Worm (Caenorhabditis elegans) whole organism, dauer: ENCODE data around the gene C50B6.1.

ENCODE experiments used
- unc-62 ChIP-seq: sonication (generic microtip); optimal IDR thresholded peaks from 2 replicates; lab custom pipeline; 2017; ENCODE audit warnings: missing biosample characterization, missing genetic modification reagents, missing genetic modification characterization

C50B6.1 gene

DNA sequence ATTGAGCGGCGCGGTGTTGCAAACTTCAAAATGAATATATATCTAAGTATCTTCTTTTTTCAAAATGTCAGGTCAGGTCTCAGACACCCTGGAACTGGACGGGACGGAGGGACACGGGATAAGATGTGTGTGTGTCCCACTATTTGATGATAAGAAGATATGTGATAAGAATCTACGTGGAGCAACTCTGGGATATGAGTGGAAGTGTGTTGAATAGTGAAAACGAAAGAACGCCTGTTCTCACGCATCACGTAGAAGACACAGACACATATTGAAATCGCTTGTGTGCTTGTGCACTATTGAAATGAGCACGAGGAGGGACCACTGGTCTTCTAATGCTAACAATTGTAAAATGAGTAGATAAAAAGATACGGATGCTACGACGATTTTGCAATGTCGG lies 12.9 kb upstream of the C50B6.1 start, which contains the start of gene uig-1:
TSS of gene uig-1 (minus strand) at position 120 of the 400 bp plus-strand sequence.
- no peak for TF ChIP-seq unc-62 (GFP tag; lab: Kevin White, UChicago)

DNA sequence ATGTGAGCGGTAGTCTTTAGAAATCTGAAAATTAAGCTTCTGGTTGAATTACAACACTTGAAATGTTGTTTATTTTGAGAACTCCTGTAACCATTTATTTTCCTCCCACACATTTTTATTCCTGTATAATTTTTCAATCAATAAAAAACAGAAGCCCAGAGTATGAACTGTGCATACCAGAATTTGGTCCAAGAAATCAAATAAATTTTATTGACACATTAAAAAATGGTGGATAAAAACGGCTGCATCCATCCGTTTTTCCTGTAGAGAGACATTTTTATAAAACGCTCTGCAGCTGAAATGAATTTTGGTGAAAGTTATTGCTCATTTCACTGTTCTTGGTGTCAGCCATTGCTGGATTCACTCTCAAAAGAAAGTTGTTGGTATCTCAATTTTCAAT lies 11.5 kb upstream of the C50B6.1 start, which contains the start of gene C26E1.1:
TSS of gene C26E1.1 (plus strand) at position 301 of the 400 bp plus-strand sequence.
- no peak for TF ChIP-seq unc-62 (GFP tag; lab: Kevin White, UChicago)

DNA sequence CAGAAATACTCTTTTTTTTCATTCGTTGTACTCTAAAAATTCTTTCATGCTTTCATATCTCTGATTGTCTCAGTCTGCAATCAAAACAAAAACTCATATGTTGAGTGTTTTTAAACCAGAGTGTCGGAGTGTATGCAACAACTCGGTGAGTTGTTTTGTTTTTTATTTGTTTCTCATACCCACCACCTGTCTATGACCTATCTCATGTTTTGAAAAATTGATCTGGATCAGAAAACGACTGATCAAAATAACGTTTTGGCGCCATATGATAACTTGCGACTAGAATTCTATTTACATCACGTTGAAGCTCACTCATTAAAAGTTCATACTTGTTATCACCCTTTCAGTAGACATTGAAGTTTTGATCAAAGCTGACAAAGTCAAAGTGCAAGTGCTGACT lies 10.0 kb upstream of the C50B6.1 start:
- TF ChIP-seq unc-62 (GFP tag; lab: Kevin White, UChicago): no peak

DNA sequence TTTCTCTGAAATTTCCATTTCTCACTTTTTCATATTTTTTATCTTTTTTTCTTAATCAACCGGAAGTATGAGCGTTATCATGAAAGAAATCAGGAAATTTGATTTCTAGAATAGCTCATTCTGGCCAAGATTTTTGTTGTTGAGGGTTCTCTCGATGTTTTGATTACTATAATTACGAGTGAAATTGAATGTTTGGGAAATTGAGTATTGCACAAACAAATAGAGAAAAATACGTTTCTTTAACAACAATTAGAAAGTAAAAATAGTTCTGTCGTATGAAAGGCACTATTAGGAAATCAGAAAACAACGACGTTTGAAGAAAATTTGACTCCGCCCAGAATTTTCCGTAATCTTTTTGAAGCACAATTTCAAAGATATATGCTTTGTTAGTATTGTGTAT lies 9.3 kb upstream of the C50B6.1 start:
- no peak for TF ChIP-seq unc-62 (GFP tag; lab: Kevin White, UChicago)

DNA sequence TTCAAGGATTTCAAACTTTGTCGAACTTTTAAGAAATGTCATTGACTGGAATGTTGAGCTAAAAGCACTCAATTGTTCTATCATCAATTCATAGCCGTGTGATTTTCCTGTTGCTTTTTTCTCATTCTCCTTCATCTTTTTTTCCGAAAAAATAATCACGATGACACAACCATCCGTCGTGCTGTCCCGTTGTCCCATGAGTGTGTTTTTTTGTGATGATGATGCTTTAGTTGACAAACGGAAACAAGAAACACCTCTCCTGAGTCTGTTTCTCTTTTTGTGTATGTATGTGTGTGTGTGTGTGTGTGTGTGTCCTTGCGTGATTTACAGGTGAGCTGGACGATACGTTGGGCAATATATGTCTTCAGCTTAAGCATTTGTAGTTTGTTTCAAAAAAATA lies 8.2 kb upstream of the C50B6.1 start:
- TF ChIP-seq unc-62 (GFP tag; lab: Kevin White, UChicago): no peak

DNA sequence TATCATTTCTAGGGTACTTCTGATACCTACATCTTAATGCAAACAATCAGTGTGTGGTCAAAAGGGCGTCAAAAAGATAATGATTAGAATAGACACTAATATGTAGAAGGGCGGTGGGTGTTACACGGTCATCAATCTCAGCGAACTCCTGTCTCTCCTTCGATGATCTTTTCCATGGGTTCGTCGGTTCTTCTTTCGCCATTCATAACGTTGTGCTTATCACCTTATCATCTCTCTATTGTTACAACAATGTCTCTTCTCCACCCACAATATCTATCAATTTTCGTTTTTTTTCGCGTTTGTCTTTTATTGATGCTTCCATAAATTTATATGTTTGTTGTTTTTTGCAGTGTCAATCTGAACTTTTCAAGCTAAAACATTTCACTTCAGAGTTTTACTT lies 7.3 kb upstream of the C50B6.1 start, which contains the start of gene ceh-79:
TSS of gene ceh-79 (plus strand) at position 391 of the 400 bp plus-strand sequence.
- no peak for TF ChIP-seq unc-62 (GFP tag; lab: Kevin White, UChicago)

DNA sequence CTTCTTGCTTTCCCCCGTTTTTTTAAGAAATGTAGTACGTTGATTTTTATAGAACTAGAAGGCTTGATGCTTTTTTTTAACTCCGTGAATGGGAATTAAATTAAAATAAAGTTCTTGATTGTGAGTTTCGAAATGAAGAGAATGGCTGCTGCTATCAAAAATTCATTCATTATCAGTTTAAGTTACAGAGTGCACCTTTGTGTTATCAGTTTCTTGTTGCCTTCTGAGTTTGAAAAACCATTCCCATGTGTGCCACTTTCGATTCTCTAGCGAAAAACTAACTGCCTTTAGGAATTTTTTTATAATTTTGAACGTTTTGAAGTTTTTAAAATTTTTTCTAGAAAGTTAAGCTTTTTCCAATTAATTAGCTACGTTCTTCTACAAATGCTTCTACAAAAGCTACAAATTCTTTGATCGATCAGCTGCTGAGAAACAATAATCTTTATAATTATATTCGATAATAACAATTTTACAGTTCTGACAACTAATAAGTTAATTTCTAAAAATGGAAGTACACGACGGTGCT lies 4.0 kb upstream of the C50B6.1 start, which contains the start of gene C26E1.2:
TSS of gene C26E1.2 (plus strand) at position 476 of the 526 bp plus-strand sequence.
- TF ChIP-seq unc-62 (GFP tag; lab: Kevin White, UChicago): no peak

DNA sequence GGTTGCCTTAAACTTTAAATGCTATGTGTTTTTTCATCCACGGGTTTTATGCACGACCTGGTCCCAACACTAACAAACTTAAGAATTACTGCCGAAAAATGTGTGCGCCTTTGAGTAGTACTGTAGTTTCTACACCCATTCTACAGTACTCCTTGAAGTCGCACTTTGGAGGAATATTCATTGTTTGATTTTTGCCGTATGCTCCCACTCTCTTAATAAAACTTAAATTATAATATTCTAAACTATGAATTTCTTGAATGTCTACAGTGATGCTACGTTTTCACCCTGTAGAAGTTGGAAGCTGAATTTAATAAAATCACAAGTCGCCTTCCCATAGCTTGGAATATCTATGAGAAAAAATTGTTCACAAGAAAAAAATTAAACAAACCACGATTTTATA lies 1.1 kb downstream of the C50B6.1 start:
- no peak for TF ChIP-seq unc-62 (GFP tag; lab: Kevin White, UChicago)

DNA sequence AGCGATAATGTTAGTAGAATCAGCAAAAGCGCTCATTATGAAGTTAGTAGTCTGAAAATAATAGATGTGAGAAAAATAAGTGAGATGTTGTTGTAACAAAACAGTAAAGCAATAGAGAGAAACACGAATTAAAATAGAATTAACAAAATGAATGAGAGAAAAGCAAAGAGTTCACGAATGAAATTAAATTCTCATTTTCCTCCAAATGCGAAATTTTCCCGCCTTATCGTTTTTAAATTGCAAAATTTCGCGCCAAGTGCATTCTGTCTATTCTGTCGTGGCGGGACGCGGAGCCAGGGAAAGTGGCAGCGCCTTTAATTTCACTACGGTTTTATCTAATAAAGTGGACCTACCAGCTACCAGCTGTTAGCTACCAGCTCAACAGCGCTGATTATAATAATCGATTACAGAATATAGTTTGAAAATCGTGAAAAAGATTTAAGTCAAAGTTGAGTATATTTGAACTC lies 3.5 kb downstream of the C50B6.1 start, which contains the start of gene nasp-2:
TSS of gene nasp-2 (minus strand) at position 51 of the 467 bp plus-strand sequence.
- TF ChIP-seq unc-62 (GFP tag; lab: Kevin White, UChicago): no peak

DNA sequence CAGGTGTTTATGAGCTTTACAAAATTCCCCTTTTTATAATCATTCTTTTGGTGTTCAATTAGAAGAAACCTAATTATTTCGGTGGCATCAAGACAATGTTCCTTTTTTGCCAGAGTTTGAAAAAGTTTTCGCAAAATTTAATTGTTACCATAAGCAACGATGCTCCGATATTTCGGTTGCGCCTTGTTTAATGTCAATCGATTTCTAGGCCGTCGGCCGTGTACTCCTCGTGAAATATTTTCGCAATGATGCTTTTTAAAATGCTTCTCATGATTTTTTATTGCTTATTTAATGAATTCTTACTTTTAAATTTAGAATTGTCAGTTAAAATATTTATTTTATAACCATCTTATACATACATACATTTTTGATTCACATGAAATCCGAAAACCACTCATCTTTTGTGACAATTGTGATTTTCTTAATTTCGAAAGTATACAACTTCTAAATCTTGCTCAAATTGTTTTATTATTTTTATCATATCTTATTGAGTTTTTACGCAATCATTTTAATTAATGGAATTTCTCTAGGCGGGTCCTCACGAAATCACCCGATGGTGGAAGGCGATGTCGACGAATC lies 4.4 kb downstream of the C50B6.1 start, which contains the start of gene C50B6.3:
TSS of gene C50B6.3 (plus strand) at position 529 of the 579 bp plus-strand sequence.
- no peak for TF ChIP-seq unc-62 (GFP tag; lab: Kevin White, UChicago)

DNA sequence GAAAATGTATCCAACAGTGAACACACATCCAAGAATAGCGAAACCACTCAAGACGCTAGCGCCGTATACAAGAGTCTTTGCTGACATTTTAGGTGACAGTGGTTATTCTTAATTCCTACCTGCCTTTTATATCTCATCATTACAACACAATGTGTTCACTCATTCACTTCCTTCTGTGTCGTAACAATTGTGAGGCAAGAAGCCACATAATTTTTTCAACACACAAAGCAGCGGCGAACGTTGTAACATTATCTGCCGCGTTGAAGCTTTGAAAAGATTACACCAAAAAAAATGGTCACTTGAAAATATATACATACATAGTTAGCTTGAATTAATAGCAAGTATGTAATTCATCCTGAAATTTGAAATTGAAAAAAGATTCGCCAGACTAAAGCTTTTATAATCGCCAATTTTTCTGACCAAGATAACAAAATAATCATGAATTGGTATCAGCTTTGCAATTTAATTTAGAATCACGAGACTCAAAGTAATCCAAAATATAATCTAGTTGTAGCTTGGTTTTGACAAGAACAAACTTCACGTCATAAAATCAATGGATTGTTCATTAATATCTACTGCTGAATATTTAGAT lies 9.3 kb downstream of the C50B6.1 start, which contains the start of the genes col-161 and srh-18:
TSS of gene col-161 (minus strand) at position 101 of the 592 bp plus-strand sequence.
TSS of gene srh-18 (plus strand) at position 542 of the 592 bp plus-strand sequence.
- no peak for TF ChIP-seq unc-62 (GFP tag; lab: Kevin White, UChicago)

DNA sequence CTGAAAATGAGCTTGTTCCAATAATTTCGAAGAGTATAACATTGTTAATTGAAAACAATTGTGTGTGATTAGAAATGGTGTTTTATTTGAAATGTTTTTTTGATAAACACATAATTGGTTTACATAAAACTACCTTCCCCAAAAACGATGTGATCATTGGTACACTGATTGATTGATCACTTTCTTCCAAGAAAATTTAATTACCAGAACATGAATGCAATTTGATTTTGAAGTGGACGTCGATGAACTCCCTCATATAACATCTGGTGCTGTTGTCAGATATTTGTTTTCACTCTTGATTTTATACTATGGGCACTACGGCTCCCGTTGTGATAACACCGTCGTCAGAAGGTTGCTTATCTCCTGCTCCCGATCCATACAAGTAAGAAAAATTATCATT lies 12.0 kb downstream of the C50B6.1 start, which contains the start of gene srh-15:
TSS of gene srh-15 (plus strand) at position 301 of the 400 bp plus-strand sequence.
- TF ChIP-seq unc-62 (GFP tag; lab: Kevin White, UChicago): no peak

DNA sequence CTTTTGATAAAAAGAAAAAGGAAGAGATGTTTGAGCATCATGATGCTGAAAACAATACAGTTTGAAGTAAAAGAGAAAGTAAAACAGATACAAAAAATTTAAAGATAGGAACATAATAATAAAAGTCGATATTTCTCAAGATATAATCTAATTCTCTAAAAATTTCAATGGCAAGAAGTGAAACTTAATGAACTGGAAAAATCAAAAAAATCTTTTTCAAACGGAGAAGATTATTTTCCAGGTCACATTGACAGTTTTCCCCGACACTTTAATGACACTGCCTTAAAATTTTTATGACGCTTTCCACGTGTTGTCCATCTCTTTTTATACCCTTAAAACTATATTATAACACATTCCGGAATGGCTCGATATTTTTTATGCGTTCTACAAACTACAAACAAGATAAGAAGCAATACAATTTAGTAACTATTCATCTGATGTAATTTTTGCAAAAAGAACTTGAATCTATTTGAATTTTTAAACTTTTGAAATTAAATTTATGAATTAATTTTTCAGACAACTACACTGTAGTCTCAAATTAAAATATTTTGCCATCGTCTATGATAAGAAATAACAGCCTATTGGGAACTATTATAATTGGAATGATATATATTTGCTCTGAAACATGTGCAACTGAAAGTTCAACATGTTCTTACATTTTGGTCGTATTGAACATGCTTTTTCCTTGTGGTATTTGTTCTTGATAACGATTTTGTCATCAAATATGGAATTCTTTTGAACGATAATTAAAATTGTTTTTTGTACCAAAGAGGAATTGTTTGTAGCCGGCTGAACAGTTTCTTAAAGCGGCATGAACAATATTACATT lies 16.4 kb downstream of the C50B6.1 start, which contains the start of gene C50B6.7:
TSS of gene C50B6.7 (minus strand) at position 51 of the 828 bp plus-strand sequence.
- TF ChIP-seq unc-62 (GFP tag; lab: Kevin White, UChicago): no peak

DNA sequence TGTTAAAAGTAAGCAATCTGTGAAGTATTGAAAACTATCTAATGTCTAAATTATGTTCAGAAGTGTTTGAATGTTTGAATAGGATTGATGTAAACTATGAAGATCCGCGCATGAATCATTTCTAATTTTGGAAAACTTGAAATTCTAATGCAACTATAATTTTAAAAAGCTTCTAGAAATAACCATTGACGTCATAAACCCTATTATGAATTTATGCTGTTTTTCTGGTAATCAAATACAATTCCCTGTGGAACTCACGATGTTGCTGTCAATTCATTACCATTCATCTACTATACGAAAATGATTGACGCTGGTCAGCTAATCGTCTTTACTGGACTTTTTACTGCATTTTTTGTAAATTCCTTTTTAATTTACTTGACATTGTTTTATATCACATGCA lies 18.7 kb downstream of the C50B6.1 start, which contains the start of gene str-37:
TSS of gene str-37 (plus strand) at position 301 of the 400 bp plus-strand sequence.
- TF ChIP-seq unc-62 (GFP tag; lab: Kevin White, UChicago): no peak

DNA sequence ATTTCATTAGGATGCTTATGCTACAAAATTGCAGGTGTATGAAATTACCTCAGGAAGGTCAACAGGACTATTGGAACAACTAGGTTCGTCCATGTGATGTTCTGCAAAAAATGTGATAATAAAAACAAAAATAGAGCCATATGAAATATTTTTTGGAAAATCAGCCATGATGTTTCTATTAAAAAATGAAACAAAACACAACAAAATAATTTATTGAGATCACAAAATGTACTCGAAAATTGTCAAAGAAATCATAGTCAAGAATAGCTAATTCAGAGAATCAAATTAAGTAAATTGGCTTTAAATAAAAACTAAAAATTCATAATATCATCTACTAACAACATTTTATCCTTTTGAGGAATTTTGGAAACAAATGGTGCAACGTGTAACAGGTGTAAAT lies 22.2 kb downstream of the C50B6.1 start, which contains the start of gene nhr-129:
TSS of gene nhr-129 (minus strand) at position 101 of the 400 bp plus-strand sequence.
- no peak for TF ChIP-seq unc-62 (GFP tag; lab: Kevin White, UChicago)
